Worm (Caenorhabditis elegans): ENCODE results near the gene F59E12.3.
A peak's percentile ranks its signal among the peaks of the same experiment; 100 is the strongest.

The F59E12.3 gene

ce11 chrII:5663180-5663791 lies 25.1 kb downstream of the F59E12.3 start:
- TF ChIP-seq C34F6.9 (tag; optimal IDR thresholded peaks at IDR 0.05) (peak; percentile 29), mab-5 (tag; optimal IDR thresholded peaks at IDR 0.05) (no peak), sma-9 (GFP tag; optimal IDR thresholded peaks at IDR 0.05) (peak; percentile 4), sma-9 (tag; optimal IDR thresholded peaks at IDR 0.05) (no peak), unc-55 (GFP tag; optimal IDR thresholded peaks at IDR 0.05) (peak; percentile 44), lsy-2 (tag; optimal IDR thresholded peaks at IDR 0.05) (peak in 1 of 2 experiments; percentile 49), crh-2 (tag; optimal IDR thresholded peaks at IDR 0.05) (peak; percentile 39)

- TF ChIP-seq F13H6.1 (tag; optimal IDR thresholded peaks at IDR 0.05) (no peak), mbf-1 (tag; optimal IDR thresholded peaks at IDR 0.05) (no peak), unc-39 (tag; optimal IDR thresholded peaks at IDR 0.05) (no peak), lsy-2 (tag; optimal IDR thresholded peaks at IDR 0.05) (no peak), ztf-4 (tag; optimal IDR thresholded peaks at IDR 0.05) (no peak), R02D3.7 (tag; optimal IDR thresholded peaks at IDR 0.05) (no peak), nhr-12 (tag; optimal IDR thresholded peaks at IDR 0.05) (no peak), mab-5 (tag; optimal IDR thresholded peaks at IDR 0.05) (no peak)
Observed at ce11 chrII:5665029-5665428, 26.9 kb downstream of the F59E12.3 start, which contains the start of gene C25H3.15. Gene C25H3.15, plus strand, starts transcription at chrII:5665329.

- TF ChIP-seq nhr-10 (tag; optimal IDR thresholded peaks at IDR 0.05), result no peak
- TF ChIP-seq lsy-2 (tag; optimal IDR thresholded peaks at IDR 0.05), result no peak
- no peak for TF ChIP-seq F13H6.1 (tag; optimal IDR thresholded peaks at IDR 0.05)
- TF ChIP-seq elt-3 (tag; optimal IDR thresholded peaks at IDR 0.05), result no peak
- no peak for TF ChIP-seq skn-1 (tag; optimal IDR thresholded peaks at IDR 0.05)
- TF ChIP-seq nhr-237 (tag; optimal IDR thresholded peaks at IDR 0.05), result no peak
- TF ChIP-seq nhr-11 (tag; optimal IDR thresholded peaks at IDR 0.05), result no peak
- no peak for TF ChIP-seq zag-1 (tag; optimal IDR thresholded peaks at IDR 0.05)
- TF ChIP-seq nhr-23 (tag; optimal IDR thresholded peaks at IDR 0.05), result no peak
- no peak for TF ChIP-seq ZK546.5 (tag; optimal IDR thresholded peaks at IDR 0.05)
Observed at ce11 chrII:5665991-5666390, 27.8 kb downstream of the F59E12.3 start, which contains the start of gene C25H3.16. Gene C25H3.16, plus strand, starts transcription at chrII:5666291.

ce11 chrII:5667540-5667939 lies 29.4 kb downstream of the F59E12.3 start:
- TF ChIP-seq zag-1 (tag; optimal IDR thresholded peaks at IDR 0.05), result no peak
- TF ChIP-seq aly-2 (tag; optimal IDR thresholded peaks at IDR 0.05), result no peak
- no peak for TF ChIP-seq nhr-237 (tag; optimal IDR thresholded peaks at IDR 0.05)

ce11 chrII:5668830-5669229 lies 30.7 kb downstream of the F59E12.3 start, which contains the start of gene C25H3.7:
Gene C25H3.7, minus strand, starts transcription at chrII:5668930.
- TF ChIP-seq mbf-1 (tag; optimal IDR thresholded peaks at IDR 0.05), result no peak
- TF ChIP-seq gmeb-1 (tag; optimal IDR thresholded peaks at IDR 0.05), result no peak

- TF ChIP-seq lin-11 (tag; optimal IDR thresholded peaks at IDR 0.05), result no peak
- TF ChIP-seq R02D3.7 (tag; optimal IDR thresholded peaks at IDR 0.05), result no peak
- no peak for TF ChIP-seq unc-39 (tag; optimal IDR thresholded peaks at IDR 0.05)
- TF ChIP-seq ztf-11 (tag; optimal IDR thresholded peaks at IDR 0.05), result no peak
- TF ChIP-seq ztf-4 (tag; optimal IDR thresholded peaks at IDR 0.05), result no peak
- TF ChIP-seq sma-3 (GFP tag; optimal IDR thresholded peaks at IDR 0.05), result no peak
Observed at ce11 chrII:5669580-5669979, 31.4 kb downstream of the F59E12.3 start, which contains the start of gene C25H3.17. Gene C25H3.17, minus strand, starts transcription at chrII:5669680.

ce11 chrII:5680703-5681102 lies 42.5 kb downstream of the F59E12.3 start, which contains the start of gene flp-27:
Gene flp-27, plus strand, starts transcription at chrII:5681003.
- TF ChIP-seq lin-13 (GFP tag; optimal IDR thresholded peaks at IDR 0.05) (no peak), nhr-237 (tag; optimal IDR thresholded peaks at IDR 0.05) (no peak), elt-3 (tag; optimal IDR thresholded peaks at IDR 0.05) (no peak), nhr-11 (tag; optimal IDR thresholded peaks at IDR 0.05) (no peak), nhr-10 (tag; optimal IDR thresholded peaks at IDR 0.05) (no peak), elt-1 (tag; optimal IDR thresholded peaks at IDR 0.05) (no peak), nhr-6 (tag; optimal IDR thresholded peaks at IDR 0.05) (no peak), mdl-1 (tag; optimal IDR thresholded peaks at IDR 0.05) (no peak), gmeb-1 (tag; optimal IDR thresholded peaks at IDR 0.05) (no peak), unc-39 (tag; optimal IDR thresholded peaks at IDR 0.05) (no peak), sma-3 (GFP tag; optimal IDR thresholded peaks at IDR 0.05) (no peak), unc-55 (GFP tag; optimal IDR thresholded peaks at IDR 0.05) (no peak), F13H6.1 (tag; optimal IDR thresholded peaks at IDR 0.05) (no peak), blmp-1 (tag; optimal IDR thresholded peaks at IDR 0.05; ENCODE audit: insufficient read depth) (no peak)
